Fruit fly (Drosophila melanogaster) whole organism, wandering third instar larva: ENCODE data around the gene Fadd.

ENCODE experiments used
- GATAd ChIP-seq: sonication (Bioruptor generic); optimal IDR thresholded peaks from 2 replicates; lab custom pipeline; 2016; ENCODE audit warnings: missing biosample characterization, missing genetic modification characterization
- Myc ChIP-seq: fragments of >200 bp; optimal IDR thresholded peaks from 2 replicates; lab custom pipeline; 2017
- Vsx2 ChIP-seq: fragments of 200-300, 225-300 bp; sonication (Bioruptor generic); optimal IDR thresholded peaks from 2 replicates; lab custom pipeline; 2018; ENCODE audit warnings: missing biosample characterization, missing genetic modification characterization; ENCODE audit not compliant: partially characterized antibody
- fru ChIP-seq: fragments of 200-800 bp; sonication (Bioruptor generic); optimal IDR thresholded peaks from 3 replicates; lab custom pipeline; 2016; ENCODE audit warnings: missing biosample characterization, mild to moderate bottlenecking, missing genetic modification characterization
- h ChIP-seq: fragments of 200-800 bp; sonication (Bioruptor generic); optimal IDR thresholded peaks from 3 replicates; lab custom pipeline; 2016; ENCODE audit warnings: missing biosample characterization, mild to moderate bottlenecking, missing genetic modification characterization
- jim ChIP-seq: fragments of 175-275, 200-325 bp; sonication (Bioruptor generic); optimal IDR thresholded peaks from 2 replicates; lab custom pipeline; 2016; ENCODE audit warnings: missing biosample characterization, mild to moderate bottlenecking, missing genetic modification characterization
- rgr ChIP-seq: fragments of 200-800 bp; sonication (Bioruptor generic); optimal IDR thresholded peaks from 3 replicates; lab custom pipeline; 2016; ENCODE audit warnings: missing biosample characterization, mild to moderate bottlenecking, missing genetic modification characterization
- sv ChIP-seq: fragments of 200-800 bp; sonication (Bioruptor generic); optimal IDR thresholded peaks from 3 replicates; lab custom pipeline; 2016; ENCODE audit warnings: missing biosample characterization, missing genetic modification characterization

- TF ChIP-seq Myc (lab: Kevin White, UChicago), result no peak
- no peak for TF ChIP-seq GATAd (GFP tag; lab: Kevin White, UChicago)
- no peak for TF ChIP-seq Vsx2
- TF ChIP-seq rgr, result no peak
- no peak for TF ChIP-seq h (GFP tag; lab: Kevin White, UChicago)
- no peak for TF ChIP-seq fru (GFP tag; lab: Kevin White, UChicago)
- TF ChIP-seq sv (GFP tag; lab: Kevin White, UChicago), result no peak
- no peak for TF ChIP-seq jim (GFP tag; lab: Kevin White, UChicago)
Measured at dm6 chr3R:22031738-22032137, 2.5 kb upstream of the Fadd start, which contains the start of gene CG13409.
